Worm (Caenorhabditis elegans) whole organism, late embryonic: Measurements from ENCODE around the gene txt-18.

Experiments used
- C38D4.7 ChIP-seq: fragments of 200-800 bp; sonication (Bioruptor generic); optimal IDR thresholded peaks from 2 replicates; lab custom pipeline; 2018; ENCODE audit warnings: mild to moderate bottlenecking, missing genetic modification characterization, moderate library complexity, missing compliant biosample characterization
- ceh-22 ChIP-seq: sonication (generic microtip); optimal IDR thresholded peaks from 2 replicates; lab custom pipeline; 2017; ENCODE audit warnings: missing biosample characterization, missing genetic modification characterization
- ceh-30 ChIP-seq: fragments of 150-350 bp; optimal IDR thresholded peaks from 2 replicates; lab custom pipeline; 2014; ENCODE audit warnings: missing biosample characterization, missing genetic modification characterization
- che-1 ChIP-seq: sonication (generic microtip); optimal IDR thresholded peaks from 2 replicates; lab custom pipeline; 2016; ENCODE audit warnings: mild to moderate bottlenecking, missing genetic modification characterization, missing compliant biosample characterization
- elt-2 ChIP-seq: sonication (generic microtip); optimal IDR thresholded peaks from 2 replicates; lab custom pipeline; 2016; ENCODE audit warnings: missing genetic modification reagents, missing genetic modification characterization, missing compliant biosample characterization
- elt-4 ChIP-seq: sonication (generic microtip); optimal IDR thresholded peaks from 2 replicates; lab custom pipeline; 2016; ENCODE audit warnings: missing genetic modification characterization, missing compliant biosample characterization
- hlh-13 ChIP-seq: fragments of 200-800 bp; sonication (Bioruptor generic); optimal IDR thresholded peaks from 2 replicates; lab custom pipeline; 2018; ENCODE audit warnings: mild to moderate bottlenecking, missing genetic modification characterization, missing compliant biosample characterization
- nfya-1 ChIP-seq: sonication (generic microtip); optimal IDR thresholded peaks from 2 replicates; lab custom pipeline; 2017; ENCODE audit warnings: missing genetic modification characterization, mild to moderate bottlenecking, missing compliant biosample characterization, antibody characterized with exemption, moderate library complexity
- pros-1 ChIP-seq: fragments of 150-350 bp; optimal IDR thresholded peaks from 2 replicates; lab custom pipeline; 2014; ENCODE audit warnings: missing biosample characterization, missing genetic modification reagents, missing genetic modification characterization
- zip-5 ChIP-seq: sonication (generic microtip); optimal IDR thresholded peaks from 2 replicates; lab custom pipeline; 2016; ENCODE audit warnings: missing genetic modification characterization, missing compliant biosample characterization

- no peak for TF ChIP-seq nfya-1 (tag; lab: Kevin White, UChicago)
- TF ChIP-seq hlh-13: no peak
- TF ChIP-seq che-1: no peak
- TF ChIP-seq C38D4.7 (GFP tag; lab: Kevin White, UChicago): no peak
- no peak for TF ChIP-seq pros-1 (tag; lab: Kevin White, UChicago)
- TF ChIP-seq elt-2 (tag; lab: Kevin White, UChicago): no peak
- TF ChIP-seq ceh-22 (tag; lab: Kevin White, UChicago): no peak
- TF ChIP-seq ceh-30: no peak
- TF ChIP-seq elt-4 (tag; lab: Kevin White, UChicago): no peak
- TF ChIP-seq zip-5 (tag; lab: Kevin White, UChicago): no peak
Measured at ce11 chrII:6366696-6367095, 22.8 kb downstream of the txt-18 start, which contains the start of gene ctsa-4.1.
